Fruit fly (Drosophila melanogaster): Measurements from ENCODE around the gene pths.

DNA sequence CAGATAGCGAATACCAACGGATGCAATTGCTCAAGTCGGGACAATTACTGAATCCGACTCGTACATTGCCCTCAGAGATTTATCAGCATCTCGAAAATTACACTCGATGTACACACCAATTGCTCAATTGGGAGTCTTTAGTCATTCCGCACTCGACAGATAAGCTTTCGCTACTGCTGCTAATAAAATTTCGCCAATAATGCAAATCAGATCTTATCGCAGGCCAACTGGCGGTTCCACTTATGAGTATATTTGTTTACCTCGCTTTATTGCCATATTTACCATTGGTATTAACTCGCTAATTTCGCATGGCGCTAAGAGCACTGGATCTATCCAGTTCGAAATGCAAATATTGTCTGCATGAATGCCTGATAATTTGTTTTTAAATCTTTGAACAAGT is 29.5 kb upstream of the pths start:
- TF ChIP-seq CG32121 (GFP tag; IDR thresholded peaks at IDR 0.05) (no peak), CG4496 (GFP tag; IDR thresholded peaks at IDR 0.05) (no peak), EcR (GFP tag; optimal IDR thresholded peaks at IDR 0.05) (no peak)
